Fruit fly (Drosophila melanogaster) whole organism, wandering third instar larva: ENCODE measurements around the gene Sry-beta.

Source experiments
- Jra ChIP-seq: sonication (Bioruptor generic); optimal IDR thresholded peaks from 2 replicates; lab custom pipeline; 2016; ENCODE audit warnings: missing biosample characterization, missing genetic modification characterization
- OdsH ChIP-seq: fragments of 200-800 bp; sonication (Bioruptor generic); optimal IDR thresholded peaks from 2 replicates; lab custom pipeline; 2016; ENCODE audit warnings: missing biosample characterization, mild to moderate bottlenecking, missing genetic modification characterization
- fru ChIP-seq: fragments of 200-800 bp; sonication (Bioruptor generic); optimal IDR thresholded peaks from 3 replicates; lab custom pipeline; 2016; ENCODE audit warnings: missing biosample characterization, mild to moderate bottlenecking, missing genetic modification characterization
- jim ChIP-seq: fragments of 175-275, 200-325 bp; sonication (Bioruptor generic); optimal IDR thresholded peaks from 2 replicates; lab custom pipeline; 2016; ENCODE audit warnings: missing biosample characterization, mild to moderate bottlenecking, missing genetic modification characterization
- usp ChIP-seq: fragments of >200 bp; optimal IDR thresholded peaks from 2 replicates; lab custom pipeline; 2017; ENCODE audit warnings: missing biosample characterization, missing genetic modification characterization

DNA sequence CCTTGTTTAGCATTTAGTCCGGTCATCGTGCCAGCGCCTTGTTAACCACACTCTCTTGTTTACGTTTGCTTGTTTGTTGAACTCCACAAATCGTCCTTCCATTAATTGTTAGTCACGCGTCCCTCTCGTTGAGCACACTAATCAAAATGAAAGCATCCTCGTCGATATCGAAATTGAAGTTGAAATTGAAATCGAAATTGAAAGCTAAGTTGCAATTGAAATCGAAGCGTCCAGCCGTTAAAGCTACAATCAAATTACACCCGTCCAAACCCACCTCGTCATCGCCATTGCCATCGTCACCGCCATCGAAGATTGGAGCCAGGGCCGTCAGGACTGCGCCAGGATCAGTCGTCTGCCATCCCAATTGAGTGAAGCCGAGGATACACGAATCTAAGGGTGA lies 16.1 kb upstream of the Sry-beta start:
- TF ChIP-seq fru (no peak), Jra (GFP tag; lab: Kevin White, UChicago) (no peak), OdsH (no peak), usp (GFP tag; lab: Kevin White, UChicago) (no peak), jim (GFP tag; lab: Kevin White, UChicago) (no peak)
